Worm (Caenorhabditis elegans) whole organism, early embryonic: Measurements from ENCODE around the gene F46H6.5.

ENCODE experiments used
- B0310.2 ChIP-seq: sonication (generic microtip); optimal IDR thresholded peaks from 2 replicates; lab custom pipeline; 2016; ENCODE audit warnings: mild to moderate bottlenecking, missing genetic modification characterization, missing compliant biosample characterization
- F13C5.2 ChIP-seq: sonication (generic microtip); optimal IDR thresholded peaks from 2 replicates; lab custom pipeline; 2017; ENCODE audit warnings: mild to moderate bottlenecking, missing genetic modification characterization, inconsistent platforms, missing compliant biosample characterization
- aly-1 ChIP-seq: sonication (generic microtip); optimal IDR thresholded peaks from 2 replicates; lab custom pipeline; 2016; ENCODE audit warnings: missing genetic modification characterization, missing compliant biosample characterization
- ama-1 ChIP-seq: fragments of 150-350 bp; optimal IDR thresholded peaks from 2 replicates; lab custom pipeline; 2014
- ceh-13 ChIP-seq: fragments of 200-800 bp; sonication (Bioruptor generic); optimal IDR thresholded peaks from 2 replicates; lab custom pipeline; 2018; ENCODE audit warnings: mild to moderate bottlenecking, missing genetic modification characterization, missing compliant biosample characterization
- ceh-36 ChIP-seq: sonication (generic microtip); optimal IDR thresholded peaks from 2 replicates; lab custom pipeline; 2016; ENCODE audit warnings: missing genetic modification characterization, inconsistent platforms, missing compliant biosample characterization
- flt-1 ChIP-seq: fragments of 200-800 bp; sonication (Bioruptor generic); IDR thresholded peaks from 2 replicates; pipeline ENCODE4 v1.3.6; 2022; ENCODE audit warnings: missing genetic modification characterization, missing compliant biosample characterization
- hmbx-1 ChIP-seq: sonication (generic microtip); optimal IDR thresholded peaks from 2 replicates; lab custom pipeline; 2016; ENCODE audit warnings: mild to moderate bottlenecking, missing genetic modification characterization, missing compliant biosample characterization
- hmg-4 ChIP-seq: fragments of 200-800 bp; sonication (Bioruptor generic); optimal IDR thresholded peaks from 2 replicates; lab custom pipeline; 2018; ENCODE audit warnings: mild to moderate bottlenecking, missing genetic modification characterization, missing compliant biosample characterization
- hnd-1 ChIP-seq: sonication (generic microtip); optimal IDR thresholded peaks from 2 replicates; lab custom pipeline; 2016; ENCODE audit warnings: missing genetic modification characterization, missing compliant biosample characterization
- pes-1 ChIP-seq: fragments of 200-800 bp; sonication (Bioruptor generic); IDR thresholded peaks from 2 replicates; pipeline ENCODE4 v1.3.6; 2022; ENCODE audit warnings: missing genetic modification reagents, missing genetic modification characterization, missing compliant biosample characterization
- scrt-1 ChIP-seq: fragments of 200-800 bp; sonication (Bioruptor generic); IDR thresholded peaks from 2 replicates; pipeline ENCODE4 v1.3.6; 2022; ENCODE audit warnings: missing genetic modification characterization, missing compliant biosample characterization
- tra-4 ChIP-seq: sonication (generic microtip); optimal IDR thresholded peaks from 2 replicates; lab custom pipeline; 2017; ENCODE audit warnings: missing genetic modification characterization, missing compliant biosample characterization

- TF ChIP-seq flt-1 (GFP tag; lab: Robert Waterston, UW) = no peak
- TF ChIP-seq ama-1 = no peak
- TF ChIP-seq scrt-1 (GFP tag; lab: Robert Waterston, UW) = no peak
- no peak for TF ChIP-seq hmg-4 (GFP tag; lab: Kevin White, UChicago)
- no peak for TF ChIP-seq hmbx-1
- TF ChIP-seq ceh-36 (tag; lab: Kevin White, UChicago) = no peak
- TF ChIP-seq ceh-13 (GFP tag; lab: Kevin White, UChicago) = no peak
- TF ChIP-seq aly-1 (tag; lab: Kevin White, UChicago) = no peak
- TF ChIP-seq pes-1 (GFP tag; lab: Robert Waterston, UW) = no peak
- TF ChIP-seq F13C5.2 (tag; lab: Kevin White, UChicago) = no peak
- TF ChIP-seq hnd-1 (tag; lab: Kevin White, UChicago) = no peak
- TF ChIP-seq tra-4 (tag; lab: Kevin White, UChicago) = no peak
- TF ChIP-seq B0310.2 (tag; lab: Kevin White, UChicago) = no peak
Measured at ce11 chrX:4516758-4517157, 24.8 kb upstream of the F46H6.5 start.
